Fruit fly (Drosophila melanogaster): ENCODE results near the gene CG16721.

The CG16721 gene

dm6 chrX:5916494-5917309, 37.0 kb downstream of the CG16721 start, which contains the start of the genes Shmt and CG3726 (continued):
- peak; percentile 20 for TF ChIP-seq CG1233 (GFP tag; optimal IDR thresholded peaks at IDR 0.05)
- TF ChIP-seq sqz (GFP tag; optimal IDR thresholded peaks at IDR 0.05) = peak; percentile 37
- peak; percentile 43 for TF ChIP-seq CG2116 (GFP tag; optimal IDR thresholded peaks at IDR 0.05)
- peak in 1 of 2 experiments; percentile 13 for TF ChIP-seq Pdp1 (GFP tag; optimal IDR thresholded peaks at IDR 0.05)
- TF ChIP-seq pita (GFP tag; optimal IDR thresholded peaks at IDR 0.05) = peak; percentile 16
- no peak for TF ChIP-seq pros (GFP tag; optimal IDR thresholded peaks at IDR 0.05)
- TF ChIP-seq CoRest (tag; optimal IDR thresholded peaks at IDR 0.05) = peak; percentile 4

dm6 chrX:5917310-5917988, 37.8 kb downstream of the CG16721 start:
- TF ChIP-seq CG13775 (GFP tag; optimal IDR thresholded peaks at IDR 0.05) = no peak
- peak; percentile 20; the same call in 1 of the 2 replicates for TF ChIP-seq Atf6 (GFP tag; IDR thresholded peaks at IDR 0.05)
- no peak for TF ChIP-seq ken (GFP tag; IDR thresholded peaks at IDR 0.05)
- TF ChIP-seq pum (GFP tag; optimal IDR thresholded peaks at IDR 0.05) = no peak
- TF ChIP-seq gsb-n (tag; optimal IDR thresholded peaks at IDR 0.05) = no peak
- TF ChIP-seq nom (GFP tag; optimal IDR thresholded peaks at IDR 0.05) = peak; percentile 4
- no peak for TF ChIP-seq so (GFP tag; IDR thresholded peaks at IDR 0.05)
- TF ChIP-seq Ets65A (GFP tag) = peak; percentile 33
- no peak for TF ChIP-seq CG11247 (GFP tag; IDR thresholded peaks at IDR 0.05)

- no peak for TF ChIP-seq Sin3A (optimal IDR thresholded peaks at IDR 0.05)
- TF ChIP-seq sug (tag; optimal IDR thresholded peaks at IDR 0.05) = peak; percentile 98
- TF ChIP-seq abd-A (tag; optimal IDR thresholded peaks at IDR 0.05) = peak; percentile 93
- TF ChIP-seq tx (GFP tag; optimal IDR thresholded peaks at IDR 0.05) = peak; percentile 99
- peak; percentile 96 for TF ChIP-seq fd64A (GFP tag; optimal IDR thresholded peaks at IDR 0.05)
- no peak for TF ChIP-seq ato (GFP tag; IDR thresholded peaks at IDR 0.05; ENCODE audit: partially characterized antibody)
- TF ChIP-seq prd (optimal IDR thresholded peaks at IDR 0.05) = no peak
- peak; percentile 100 for TF ChIP-seq prd (GFP tag; IDR thresholded peaks at IDR 0.05)
- TF ChIP-seq gro (GFP tag; optimal IDR thresholded peaks at IDR 0.05) = peak; percentile 99
- TF ChIP-seq CG7928 (GFP tag; optimal IDR thresholded peaks at IDR 0.05) = peak; percentile 84
- no peak for TF ChIP-seq Doc3 (GFP tag; IDR thresholded peaks at IDR 0.05; ENCODE audit: partially characterized antibody)
- peak; percentile 83 for TF ChIP-seq ac (GFP tag; optimal IDR thresholded peaks at IDR 0.05)
- TF ChIP-seq tin (GFP tag; optimal IDR thresholded peaks at IDR 0.05) = peak; percentile 99
- TF ChIP-seq Hsf (GFP tag; optimal IDR thresholded peaks at IDR 0.05) = peak; percentile 99
- TF ChIP-seq NFAT (GFP tag; IDR thresholded peaks at IDR 0.05) = peak; percentile 100
- peak; percentile 93 for TF ChIP-seq CG8359 (GFP tag; optimal IDR thresholded peaks at IDR 0.05; ENCODE audit: borderline replicate concordance)
- TF ChIP-seq caup (GFP tag; optimal IDR thresholded peaks at IDR 0.05; ENCODE audit: severe bottlenecking) = peak; percentile 99
- TF ChIP-seq CG17385 (GFP tag; optimal IDR thresholded peaks at IDR 0.05) = peak; percentile 96
- peak; percentile 91 for TF ChIP-seq CG10267 (tag; optimal IDR thresholded peaks at IDR 0.05)
- TF ChIP-seq D (optimal IDR thresholded peaks at IDR 0.05) = no peak
- peak; percentile 98 for TF ChIP-seq D (GFP tag; optimal IDR thresholded peaks at IDR 0.05)
- TF ChIP-seq CG11398 (GFP tag; optimal IDR thresholded peaks at IDR 0.05) = peak; percentile 98
- TF ChIP-seq CG5180 (GFP tag; optimal IDR thresholded peaks at IDR 0.05) = peak; percentile 93
- peak; percentile 98 for TF ChIP-seq dimm (GFP tag; IDR thresholded peaks at IDR 0.05)
- TF ChIP-seq CG17829 (tag; optimal IDR thresholded peaks at IDR 0.05) = peak; percentile 98
- TF ChIP-seq Bdp1 (GFP tag; optimal IDR thresholded peaks at IDR 0.05) = peak; percentile 92
- peak; percentile 99 for TF ChIP-seq ATbp (GFP tag; optimal IDR thresholded peaks at IDR 0.05)
- TF ChIP-seq da (GFP tag; optimal IDR thresholded peaks at IDR 0.05) = peak; percentile 98
- TF ChIP-seq Rfx (GFP tag; IDR thresholded peaks at IDR 0.05) = peak; percentile 100
Measured at dm6 chrX:5918499-5919126, 38.9 kb downstream of the CG16721 start.
